Fruit fly (Drosophila melanogaster): Measurements from ENCODE around the gene stx.

The stx gene

dm6 chrX:10756026-10756561 is 11.4 kb upstream of the stx start:
- TF ChIP-seq pan (optimal IDR thresholded peaks at IDR 0.05) (no peak), N (GFP tag; optimal IDR thresholded peaks at IDR 0.05) (no peak), br (GFP tag; optimal IDR thresholded peaks at IDR 0.05) (no peak), Dif (GFP tag; optimal IDR thresholded peaks at IDR 0.05; ENCODE audit: partially characterized antibody) (no peak), Hnf4 (GFP tag; optimal IDR thresholded peaks at IDR 0.05) (no peak), GATAd (GFP tag; optimal IDR thresholded peaks at IDR 0.05) (no peak), CG9705 (GFP tag; optimal IDR thresholded peaks at IDR 0.05) (no peak), usp (GFP tag; optimal IDR thresholded peaks at IDR 0.05) (no peak), sage (GFP tag; optimal IDR thresholded peaks at IDR 0.05) (no peak), Sp1 (GFP tag; optimal IDR thresholded peaks at IDR 0.05) (no peak)

- no peak for TF ChIP-seq br (GFP tag; optimal IDR thresholded peaks at IDR 0.05)
- no peak for TF ChIP-seq dmrt93B (GFP tag; optimal IDR thresholded peaks at IDR 0.05)
- TF ChIP-seq Sp1 (GFP tag; optimal IDR thresholded peaks at IDR 0.05): no peak
- TF ChIP-seq HLH106 (tag; optimal IDR thresholded peaks at IDR 0.05): no peak
- TF ChIP-seq Jra (GFP tag; optimal IDR thresholded peaks at IDR 0.05): no peak
- TF ChIP-seq CG32264 (GFP tag; optimal IDR thresholded peaks at IDR 0.05): no peak
- TF ChIP-seq jim (GFP tag; optimal IDR thresholded peaks at IDR 0.05): no peak
- no peak for TF ChIP-seq rgr (GFP tag; optimal IDR thresholded peaks at IDR 0.05)
- no peak for TF ChIP-seq Dfd (GFP tag; optimal IDR thresholded peaks at IDR 0.05)
- no peak for TF ChIP-seq sage (GFP tag; optimal IDR thresholded peaks at IDR 0.05)
- TF ChIP-seq psq (GFP tag; optimal IDR thresholded peaks at IDR 0.05): no peak
- no peak for TF ChIP-seq fru (GFP tag; optimal IDR thresholded peaks at IDR 0.05)
- TF ChIP-seq OdsH (GFP tag; optimal IDR thresholded peaks at IDR 0.05): no peak
- TF ChIP-seq GATAd (GFP tag; optimal IDR thresholded peaks at IDR 0.05): no peak
- no peak for TF ChIP-seq Hr78 (GFP tag; optimal IDR thresholded peaks at IDR 0.05)
- TF ChIP-seq Vsx2 (GFP tag; optimal IDR thresholded peaks at IDR 0.05; ENCODE audit: partially characterized antibody): no peak
- TF ChIP-seq Abd-B (GFP tag; optimal IDR thresholded peaks at IDR 0.05): no peak
- TF ChIP-seq tai (GFP tag; optimal IDR thresholded peaks at IDR 0.05): no peak
- TF ChIP-seq dsf (GFP tag; optimal IDR thresholded peaks at IDR 0.05; ENCODE audit: borderline replicate concordance): no peak
Measured at dm6 chrX:10751777-10752176, 7.0 kb upstream of the stx start.

- TF ChIP-seq Vsx2 (GFP tag; optimal IDR thresholded peaks at IDR 0.05; ENCODE audit: partially characterized antibody) (no peak), h (GFP tag; optimal IDR thresholded peaks at IDR 0.05) (peak; percentile 3)
Measured at dm6 chrX:10750676-10751075, 5.9 kb upstream of the stx start.

- TF ChIP-seq Rel (GFP tag; optimal IDR thresholded peaks at IDR 0.05) (no peak), Rel (tag; optimal IDR thresholded peaks at IDR 0.05) (no peak), tai (GFP tag; optimal IDR thresholded peaks at IDR 0.05) (no peak), lola (GFP tag; optimal IDR thresholded peaks at IDR 0.05) (no peak), Dfd (GFP tag; optimal IDR thresholded peaks at IDR 0.05) (no peak), usp (GFP tag; optimal IDR thresholded peaks at IDR 0.05) (no peak), jim (GFP tag; optimal IDR thresholded peaks at IDR 0.05) (no peak), N (GFP tag; optimal IDR thresholded peaks at IDR 0.05) (no peak)
Measured at dm6 chrX:10748647-10749046, 3.9 kb upstream of the stx start.

- TF ChIP-seq dmrt93B (GFP tag; optimal IDR thresholded peaks at IDR 0.05) (no peak), OdsH (GFP tag; optimal IDR thresholded peaks at IDR 0.05) (no peak), br (GFP tag; optimal IDR thresholded peaks at IDR 0.05) (no peak), Hr78 (GFP tag; optimal IDR thresholded peaks at IDR 0.05) (no peak), Mio (GFP tag; optimal IDR thresholded peaks at IDR 0.05) (no peak), h (GFP tag; optimal IDR thresholded peaks at IDR 0.05) (no peak), pan (optimal IDR thresholded peaks at IDR 0.05) (no peak), brk (GFP tag; optimal IDR thresholded peaks at IDR 0.05) (no peak), Sp1 (GFP tag; optimal IDR thresholded peaks at IDR 0.05) (no peak), rgr (GFP tag; optimal IDR thresholded peaks at IDR 0.05) (no peak), dl (GFP tag; optimal IDR thresholded peaks at IDR 0.05; ENCODE audit: insufficient read depth in 1 of 2, partially characterized antibody in 2 of 2) (no peak), Dif (GFP tag; optimal IDR thresholded peaks at IDR 0.05; ENCODE audit: partially characterized antibody) (no peak), Vsx2 (GFP tag; optimal IDR thresholded peaks at IDR 0.05; ENCODE audit: partially characterized antibody) (no peak), CrebA (GFP tag; optimal IDR thresholded peaks at IDR 0.05; ENCODE audit: borderline replicate concordance) (no peak), fru (GFP tag; optimal IDR thresholded peaks at IDR 0.05) (no peak), Myc (optimal IDR thresholded peaks at IDR 0.05) (no peak), N (GFP tag; optimal IDR thresholded peaks at IDR 0.05) (no peak), jim (GFP tag; optimal IDR thresholded peaks at IDR 0.05) (no peak), psq (GFP tag; optimal IDR thresholded peaks at IDR 0.05) (no peak)
Measured at dm6 chrX:10745590-10745953, 829 bp upstream of the stx start.

Measured in whole organism, wandering third instar larva.